Worm (Caenorhabditis elegans) whole organism, L1 larva: ENCODE results near the gene M28.9.

ENCODE experiments used
- C16A3.4 ChIP-seq: fragments of 150-350 bp; optimal IDR thresholded peaks from 2 replicates; lab custom pipeline; 2014; ENCODE audit warnings: missing biosample characterization, missing genetic modification characterization
- efl-3 ChIP-seq: fragments of 200-800 bp; sonication (Bioruptor generic); optimal IDR thresholded peaks from 2 replicates; lab custom pipeline; 2018; ENCODE audit warnings: mild to moderate bottlenecking, missing genetic modification characterization, missing compliant biosample characterization
- isw-1 ChIP-seq: fragments of 200-800 bp; sonication (Bioruptor generic); IDR thresholded peaks from 2 replicates; pipeline ENCODE4 v1.3.6; 2022; ENCODE audit warnings: missing genetic modification characterization, missing compliant biosample characterization
- lin-13 ChIP-seq: fragments of 150-350 bp; optimal IDR thresholded peaks from 2 replicates; lab custom pipeline; 2014; ENCODE audit warnings: missing biosample characterization, missing genetic modification reagents, missing genetic modification characterization
- pax-3 ChIP-seq: fragments of 200-800 bp; sonication (Bioruptor generic); optimal IDR thresholded peaks from 2 replicates; lab custom pipeline; 2018; ENCODE audit warnings: mild to moderate bottlenecking, missing genetic modification characterization, moderate library complexity, missing compliant biosample characterization

DNA sequence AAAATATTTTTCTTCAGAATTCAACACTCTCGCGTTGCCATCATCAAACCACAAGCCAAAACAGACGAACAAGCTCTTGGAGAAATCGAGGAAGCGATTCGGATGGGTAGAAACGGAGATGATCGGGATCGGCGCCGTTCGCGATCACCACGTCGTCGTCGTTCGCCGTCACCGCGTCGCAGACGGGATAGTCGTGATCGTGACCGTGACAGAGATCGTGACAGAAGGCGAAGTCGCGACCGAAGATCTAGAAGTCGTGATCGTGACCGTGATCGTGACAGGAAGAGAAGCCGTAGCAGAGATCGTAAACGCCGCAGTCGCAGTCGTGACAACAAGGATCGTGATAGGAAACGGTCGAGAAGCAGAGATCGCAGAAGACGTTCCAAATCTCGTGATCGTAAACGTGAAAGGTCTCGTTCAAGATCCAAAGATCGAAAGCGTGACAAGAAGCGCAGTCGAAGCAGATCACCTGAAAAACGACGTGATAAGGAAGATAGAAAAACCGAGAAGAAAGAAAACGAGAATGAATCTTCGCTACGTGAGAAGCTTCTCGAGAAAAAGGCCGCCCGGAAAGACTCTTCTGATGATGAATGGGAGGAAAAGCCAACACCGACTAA is 22.3 kb downstream of the M28.9 start:
- TF ChIP-seq isw-1 (GFP tag; lab: Robert Waterston, UW) (no peak), lin-13 (GFP tag; lab: Kevin White, UChicago) (no peak), pax-3 (tag; lab: Kevin White, UChicago) (no peak), efl-3 (GFP tag; lab: Kevin White, UChicago) (no peak), C16A3.4 (tag; lab: Kevin White, UChicago) (no peak)
